Fruit fly (Drosophila melanogaster) whole organism, embryonic: ENCODE data around the gene Spec2.

ENCODE experiments used
- Ada2b ChIP-seq: fragments of 200-800 bp; sonication (Bioruptor generic); IDR thresholded peaks from 2 replicates; pipeline ENCODE4 v1.3.6; 2022; ENCODE audit warnings: missing biosample characterization, missing genetic modification characterization
- Bdp1 ChIP-seq: fragments of 200-800 bp; sonication (Bioruptor generic); optimal IDR thresholded peaks from 3 replicates; lab custom pipeline; 2016; ENCODE audit warnings: missing biosample characterization, missing genetic modification characterization
- CG10543 ChIP-seq: fragments of 200-800 bp; sonication (Bioruptor generic); optimal IDR thresholded peaks from 3 replicates; lab custom pipeline; 2017; ENCODE audit warnings: missing biosample characterization, mild to moderate bottlenecking, missing genetic modification characterization, moderate library complexity
- CG11723 ChIP-seq: fragments of 200-800 bp; sonication (Bioruptor generic); optimal IDR thresholded peaks from 2 replicates; lab custom pipeline; 2017; ENCODE audit warnings: missing biosample characterization, mild to moderate bottlenecking, missing genetic modification characterization
- CG12155 ChIP-seq: fragments of 200-800 bp; sonication (Bioruptor generic); optimal IDR thresholded peaks from 3 replicates; lab custom pipeline; 2016; ENCODE audit warnings: missing biosample characterization, missing genetic modification characterization
- CG12299 ChIP-seq: fragments of 200-800 bp; sonication (Bioruptor generic); optimal IDR thresholded peaks from 2 replicates; lab custom pipeline; 2018; ENCODE audit warnings: missing biosample characterization, mild to moderate bottlenecking, missing genetic modification characterization
- CG13775 ChIP-seq: fragments of 200-800 bp; sonication (Bioruptor generic); optimal IDR thresholded peaks from 3 replicates; lab custom pipeline; 2017; ENCODE audit warnings: missing biosample characterization, mild to moderate bottlenecking, missing genetic modification characterization
- CG15514 ChIP-seq: fragments of 200-800 bp; sonication (Bioruptor generic); optimal IDR thresholded peaks from 3 replicates; lab custom pipeline; 2017; ENCODE audit warnings: missing biosample characterization, missing genetic modification characterization, mild to moderate bottlenecking, moderate library complexity, missing genetic modification reagents
- CG18011 ChIP-seq: fragments of 200-800 bp; sonication (Bioruptor generic); optimal IDR thresholded peaks from 2 replicates; lab custom pipeline; 2017; ENCODE audit warnings: missing biosample characterization, missing genetic modification characterization, mild to moderate bottlenecking, moderate library complexity, missing genotype
- CG1832 ChIP-seq: fragments of 200-800 bp; sonication (Bioruptor generic); optimal IDR thresholded peaks from 2 replicates; lab custom pipeline; 2017; ENCODE audit warnings: missing biosample characterization, mild to moderate bottlenecking, missing genetic modification characterization, inconsistent platforms
- CG32532 ChIP-seq: fragments of 200-800 bp; sonication (Bioruptor generic); IDR thresholded peaks from 2 replicates; pipeline ENCODE4 v1.3.6; 2022; ENCODE audit warnings: missing biosample characterization, missing genetic modification characterization
- CG3281 ChIP-seq: fragments of 200-800 bp; sonication (Bioruptor generic); optimal IDR thresholded peaks from 3 replicates; lab custom pipeline; 2017; ENCODE audit warnings: missing biosample characterization, mild to moderate bottlenecking, missing genetic modification characterization
- CG34224 ChIP-seq: fragments of 200-800 bp; sonication (Bioruptor generic); IDR thresholded peaks from 3 replicates; pipeline ENCODE4 v1.3.6; 2022; ENCODE audit warnings: missing biosample characterization, missing genetic modification characterization; ENCODE audit not compliant: partially characterized antibody
- CG4282 ChIP-seq: fragments of 200-800 bp; sonication (Bioruptor generic); optimal IDR thresholded peaks from 2 replicates; lab custom pipeline; 2016; ENCODE audit warnings: missing biosample characterization, missing genetic modification characterization
- CG4424 ChIP-seq: fragments of 200-800 bp; sonication (Bioruptor generic); optimal IDR thresholded peaks from 3 replicates; lab custom pipeline; 2016; ENCODE audit warnings: missing biosample characterization, missing genetic modification characterization
- CG4730 ChIP-seq: fragments of 200-800 bp; sonication (Bioruptor generic); IDR thresholded peaks from 2 replicates; pipeline ENCODE4 v1.3.6; 2022; ENCODE audit warnings: missing biosample characterization, missing genetic modification characterization
- CG6175 ChIP-seq: fragments of 200-800 bp; sonication (Bioruptor generic); IDR thresholded peaks from 3 replicates; pipeline ENCODE4 v1.3.6; 2022; ENCODE audit warnings: missing biosample characterization, missing genetic modification characterization
- CG7357 ChIP-seq: fragments of 200-800 bp; sonication (Bioruptor generic); IDR thresholded peaks from 3 replicates; pipeline ENCODE4 v1.3.6; 2022; ENCODE audit warnings: missing biosample characterization, missing genetic modification characterization
- Elba2 ChIP-seq: fragments of 200-800 bp; sonication (Bioruptor generic); optimal IDR thresholded peaks from 3 replicates; lab custom pipeline; 2016; ENCODE audit warnings: missing biosample characterization, missing genetic modification characterization
- Ets65A ChIP-seq: fragments of 200-800 bp; sonication (Bioruptor generic); peaks from one replicate; lab custom pipeline; 2016; ENCODE audit warnings: missing biosample characterization, missing genetic modification characterization
- GATAe ChIP-seq: fragments of 200-800 bp; sonication (Bioruptor generic); conservative IDR thresholded peaks from 2 replicates; pipeline ENCODE4 v1.3.6; 2022; ENCODE audit warnings: missing biosample characterization, missing genetic modification characterization
- Hr39 ChIP-seq: fragments of >200 bp; optimal IDR thresholded peaks from 2 replicates; lab custom pipeline; 2017
- Mes4 ChIP-seq: fragments of 200-800 bp; sonication (Bioruptor generic); optimal IDR thresholded peaks from 2 replicates; lab custom pipeline; 2016; ENCODE audit warnings: missing biosample characterization, missing genetic modification characterization
- NC2β ChIP-seq: fragments of 200-800 bp; sonication (Bioruptor generic); optimal IDR thresholded peaks from 2 replicates; lab custom pipeline; 2016; ENCODE audit warnings: missing biosample characterization, missing genetic modification characterization
- NK7.1 ChIP-seq: fragments of 200-800 bp; sonication (Bioruptor generic); optimal IDR thresholded peaks from 3 replicates; lab custom pipeline; 2016; ENCODE audit warnings: missing biosample characterization, missing genetic modification characterization
- Oaz ChIP-seq: fragments of 200-800 bp; sonication (Bioruptor generic); IDR thresholded peaks from 2 replicates; pipeline ENCODE4 v1.3.6; 2022; ENCODE audit warnings: missing biosample characterization, missing genetic modification characterization
- PHDP ChIP-seq: fragments of 200-800 bp; sonication (Bioruptor generic); optimal IDR thresholded peaks from 3 replicates; lab custom pipeline; 2018; ENCODE audit warnings: missing biosample characterization, mild to moderate bottlenecking, missing genetic modification characterization, moderate library complexity
- Taf1 ChIP-seq: fragments of 200-800 bp; sonication (Bioruptor generic); IDR thresholded peaks from 2 replicates; pipeline ENCODE4 v1.3.6; 2022; ENCODE audit warnings: missing biosample characterization, missing genetic modification characterization
- Usf ChIP-seq: fragments of 200-800 bp; sonication (Bioruptor generic); optimal IDR thresholded peaks from 2 replicates; lab custom pipeline; 2017; ENCODE audit warnings: missing genotype, missing biosample characterization, missing genetic modification characterization
- Xrp1 ChIP-seq: fragments of 200-800 bp; sonication (Bioruptor generic); IDR thresholded peaks from 2 replicates; pipeline ENCODE4 v1.3.6; 2022; ENCODE audit warnings: missing biosample characterization, missing genetic modification characterization
- al ChIP-seq: fragments of 200-800 bp; sonication (Bioruptor generic); IDR thresholded peaks from 2 replicates; pipeline ENCODE4 v1.3.6; 2022; ENCODE audit warnings: missing biosample characterization, missing genetic modification characterization
- bowl ChIP-seq: fragments of 200-800 bp; sonication (Bioruptor generic); IDR thresholded peaks from 2 replicates; pipeline ENCODE4 v1.3.6; 2022; ENCODE audit warnings: missing biosample characterization, missing genetic modification characterization
- cad ChIP-seq: fragments of >200 bp; optimal IDR thresholded peaks from 2 replicates; lab custom pipeline; 2017; ENCODE audit warnings: missing biosample characterization, missing genetic modification characterization
- chn ChIP-seq: fragments of 200-800 bp; sonication (Bioruptor generic); optimal IDR thresholded peaks from 2 replicates; lab custom pipeline; 2016; ENCODE audit warnings: missing biosample characterization, missing genetic modification characterization
- dmrt11E ChIP-seq: fragments of 200-800 bp; sonication (Bioruptor generic); optimal IDR thresholded peaks from 3 replicates; lab custom pipeline; 2018; ENCODE audit warnings: missing biosample characterization, mild to moderate bottlenecking, missing genetic modification characterization, moderate library complexity
- dmrt99B ChIP-seq: fragments of 200-800 bp; sonication (Bioruptor generic); optimal IDR thresholded peaks from 2 replicates; lab custom pipeline; 2018; ENCODE audit warnings: missing biosample characterization, mild to moderate bottlenecking, missing genetic modification characterization, moderate library complexity
- ems ChIP-seq: fragments of 200-800 bp; sonication (Bioruptor generic); optimal IDR thresholded peaks from 3 replicates; lab custom pipeline; 2016; ENCODE audit warnings: missing biosample characterization, missing genetic modification characterization
- exex ChIP-seq: fragments of 200-800 bp; sonication (Bioruptor generic); optimal IDR thresholded peaks from 4 replicates; lab custom pipeline; 2018; ENCODE audit warnings: missing biosample characterization, mild to moderate bottlenecking, missing genetic modification characterization, moderate library complexity
- eyg ChIP-seq: fragments of 200-800 bp; sonication (Bioruptor generic); optimal IDR thresholded peaks from 3 replicates; lab custom pipeline; 2016; ENCODE audit warnings: missing biosample characterization, missing genetic modification characterization
- hkb ChIP-seq, 2 experiments: fragments of 200-800 bp in 1 of 2; fragments of >200 bp in 1 of 2; sonication (Bioruptor generic) in 1 of 2; IDR thresholded peaks in 1 of 2; optimal IDR thresholded peaks in 1 of 2; 2 replicates each; pipeline versions ENCODE4 v1.3.6 to Lab custom; 2017 to 2022; ENCODE audit warnings: missing biosample characterization in 1 of 2, missing genetic modification characterization in 1 of 2
- hth ChIP-seq: fragments of >200 bp; optimal IDR thresholded peaks from 2 replicates; lab custom pipeline; 2017; ENCODE audit warnings: inconsistent platforms
- jigr1 ChIP-seq: fragments of 200-800 bp; sonication (Bioruptor generic); IDR thresholded peaks from 3 replicates; pipeline ENCODE4 v1.3.6; 2022; ENCODE audit warnings: missing biosample characterization, missing genetic modification characterization
- kah ChIP-seq: fragments of 200-800 bp; sonication (Bioruptor generic); optimal IDR thresholded peaks from 2 replicates; lab custom pipeline; 2018; ENCODE audit warnings: missing biosample characterization, mild to moderate bottlenecking, missing genetic modification characterization
- ken ChIP-seq: fragments of 200-800 bp; sonication (Bioruptor generic); IDR thresholded peaks from 3 replicates; pipeline ENCODE4 v1.3.6; 2022; ENCODE audit warnings: missing biosample characterization, missing genetic modification characterization
- klu ChIP-seq: fragments of 200-800 bp; sonication (Bioruptor generic); IDR thresholded peaks from 2 replicates; pipeline ENCODE4 v1.3.6; 2022; ENCODE audit warnings: missing biosample characterization, missing genetic modification characterization
- maf-S ChIP-seq: fragments of 200-800 bp; sonication (Bioruptor generic); optimal IDR thresholded peaks from 2 replicates; lab custom pipeline; 2016; ENCODE audit warnings: missing biosample characterization, missing genetic modification characterization
- peb ChIP-seq: fragments of 200-800 bp; sonication (Bioruptor generic); IDR thresholded peaks from 2 replicates; pipeline ENCODE4 v1.3.6; 2022; ENCODE audit warnings: missing biosample characterization, missing genetic modification characterization
- seq ChIP-seq: fragments of 200-800 bp; sonication (Bioruptor generic); IDR thresholded peaks from 2 replicates; pipeline ENCODE4 v1.3.6; 2022; ENCODE audit warnings: missing biosample characterization, missing genetic modification characterization
- shn ChIP-seq: fragments of 200-800 bp; sonication (Bioruptor generic); optimal IDR thresholded peaks from 3 replicates; lab custom pipeline; 2016; ENCODE audit warnings: missing biosample characterization, missing genetic modification characterization
- slp2 ChIP-seq: fragments of 200-800 bp; sonication (Bioruptor generic); optimal IDR thresholded peaks from 2 replicates; lab custom pipeline; 2016; ENCODE audit warnings: missing biosample characterization, missing genetic modification characterization
- ssp ChIP-seq: fragments of 200-800 bp; sonication (Bioruptor generic); IDR thresholded peaks from 2 replicates; pipeline ENCODE4 v1.3.6; 2022; ENCODE audit warnings: missing biosample characterization, missing genetic modification characterization

The Spec2 gene

dm6 chr3R:5648569-5649476, 24.9 kb upstream of the Spec2 start, which contains the start of the genes MTA1-like and Sec23 (continued):
- TF ChIP-seq CG12299 (no peak), CG15514 (GFP tag; lab: Kevin White, UChicago) (peak; percentile 36), CG18011 (GFP tag; lab: Kevin White, UChicago) (peak; percentile 27), hth (no peak), CG12155 (GFP tag; lab: Kevin White, UChicago) (peak; percentile 33), CG13775 (GFP tag; lab: Kevin White, UChicago) (peak; percentile 81), klu (GFP tag; lab: Robert Waterston, UW) (no peak), CG34224 (GFP tag; lab: Robert Waterston, UW) (peak; percentile 85), Taf1 (GFP tag; lab: Robert Waterston, UW) (no peak), peb (GFP tag; lab: Robert Waterston, UW) (no peak), CG7357 (GFP tag; lab: Robert Waterston, UW) (no peak), CG4282 (GFP tag; lab: Kevin White, UChicago) (no peak), seq (GFP tag; lab: Robert Waterston, UW) (no peak), ken (0 out of 3 replicates have a peak, but pooled peaks have one; percentile 4), Mes4 (GFP tag; lab: Kevin White, UChicago) (no peak), dmrt11E (tag; lab: Kevin White, UChicago) (peak; percentile 66), Ets65A (GFP tag; lab: Kevin White, UChicago) (peak; percentile 93), ems (no peak), CG11723 (GFP tag; lab: Kevin White, UChicago) (peak; percentile 26), Oaz (no peak), GATAe (no peak), CG1832 (GFP tag; lab: Kevin White, UChicago) (no peak), slp2 (GFP tag; lab: Kevin White, UChicago) (no peak), cad (GFP tag; lab: Kevin White, UChicago) (no peak), Xrp1 (GFP tag; lab: Robert Waterston, UW) (no peak), shn (GFP tag; lab: Kevin White, UChicago) (no peak), Hr39 (lab: Kevin White, UChicago) (no peak), chn (GFP tag; lab: Kevin White, UChicago) (peak; percentile 21), eyg (no peak), NC2β (GFP tag; lab: Kevin White, UChicago) (peak; percentile 1), hkb (optimal IDR thresholded peaks at IDR 0.05; lab: Kevin White, UChicago) (no peak), hkb (GFP tag; IDR thresholded peaks at IDR 0.05; lab: Robert Waterston, UW) (no peak), ssp (peak; percentile 49; the same call in 1 of the 2 replicates), al (peak; percentile 54), Bdp1 (GFP tag; lab: Kevin White, UChicago) (no peak), kah (GFP tag; lab: Kevin White, UChicago) (no peak), CG4424 (GFP tag; lab: Kevin White, UChicago) (peak; percentile 56), dmrt99B (tag; lab: Kevin White, UChicago) (peak; percentile 51), maf-S (GFP tag; lab: Kevin White, UChicago) (no peak), bowl (GFP tag; lab: Robert Waterston, UW) (no peak), CG32532 (peak; percentile 43; the same call in 1 of the 2 replicates), NK7.1 (no peak), Ada2b (GFP tag; lab: Robert Waterston, UW) (no peak), CG4730 (GFP tag; lab: Robert Waterston, UW) (no peak), exex (tag; lab: Kevin White, UChicago) (no peak), PHDP (tag; lab: Kevin White, UChicago) (peak; percentile 48), CG10543 (GFP tag; lab: Kevin White, UChicago) (peak; percentile 66), Elba2 (GFP tag; lab: Kevin White, UChicago) (peak; percentile 82), CG6175 (GFP tag; lab: Robert Waterston, UW) (no peak), Usf (GFP tag; lab: Kevin White, UChicago) (peak; percentile 6), jigr1 (peak; percentile 79; the same call in 2 of the 3 replicates), CG3281 (peak; percentile 4)
